Worm (Caenorhabditis elegans) whole organism, L1 larva: ENCODE results near the gene nhr-26.
A peak's percentile ranks its signal among the peaks of the same experiment; 100 is the strongest.

ENCODE experiments used
- C04F5.9 ChIP-seq: sonication (generic microtip); optimal IDR thresholded peaks from 2 replicates; lab custom pipeline; 2016; ENCODE audit warnings: missing genetic modification characterization, missing compliant biosample characterization
- Y116A8C.19 ChIP-seq: sonication (generic microtip); optimal IDR thresholded peaks from 2 replicates; lab custom pipeline; 2016; ENCODE audit warnings: missing compliant biosample characterization, missing genetic modification characterization, borderline replicate concordance
- alr-1 ChIP-seq: fragments of 200-800 bp; sonication (Bioruptor generic); optimal IDR thresholded peaks from 2 replicates; lab custom pipeline; 2018; ENCODE audit warnings: borderline replicate concordance, mild to moderate bottlenecking, missing genetic modification characterization, missing compliant biosample characterization
- aly-2 ChIP-seq: fragments of 150-350 bp; optimal IDR thresholded peaks from 2 replicates; lab custom pipeline; 2014; ENCODE audit warnings: missing biosample characterization, missing genetic modification characterization
- ama-1 ChIP-seq: fragments of 150-350 bp; optimal IDR thresholded peaks from 2 replicates; lab custom pipeline; 2014
- ceh-63 ChIP-seq: fragments of 200-800 bp; sonication (Bioruptor generic); optimal IDR thresholded peaks from 2 replicates; lab custom pipeline; 2018; ENCODE audit warnings: mild to moderate bottlenecking, missing genetic modification characterization, missing compliant biosample characterization
- ceh-88 ChIP-seq: fragments of 200-800 bp; sonication (Bioruptor generic); IDR thresholded peaks from 2 replicates; pipeline ENCODE4 v1.3.6; 2022; ENCODE audit warnings: missing genetic modification characterization, missing compliant biosample characterization
- ces-1 ChIP-seq: fragments of 150-350 bp; optimal IDR thresholded peaks from 2 replicates; lab custom pipeline; 2014; ENCODE audit warnings: missing biosample characterization, missing genetic modification reagents, missing genetic modification characterization
- dpl-1 ChIP-seq, 3 experiments: fragments of 150-350 bp in 2 of 3; sonication (generic microtip) in 1 of 3; optimal IDR thresholded peaks; 2 replicates each; lab custom pipeline; 2014 to 2017; ENCODE audit warnings: missing biosample characterization in 3 of 3, missing genetic modification characterization in 3 of 3, missing genetic modification reagents in 3 of 3
- dsc-1 ChIP-seq: sonication (generic microtip); optimal IDR thresholded peaks from 2 replicates; lab custom pipeline; 2016; ENCODE audit warnings: mild to moderate bottlenecking, missing genetic modification characterization, missing compliant biosample characterization
- efl-1 ChIP-seq, 4 experiments: fragments of 150-350 bp; optimal IDR thresholded peaks in 3 of 4; peaks in 1 of 4; 1 replicate in 1 of 4; 2 replicates in 3 of 4; lab custom pipeline; 2014; ENCODE audit warnings: missing biosample characterization in 2 of 4, missing genetic modification characterization in 2 of 4, missing genetic modification reagents in 2 of 4
- egl-27 ChIP-seq, 2 experiments: fragments of 150-350 bp in 1 of 2; sonication (generic microtip); optimal IDR thresholded peaks; 3 replicates each; lab custom pipeline; 2017 to 2018; ENCODE audit warnings: missing biosample characterization in 2 of 2, missing genetic modification characterization in 2 of 2, missing genetic modification reagents in 2 of 2
- ets-5 ChIP-seq: fragments of 200-800 bp; sonication (Bioruptor generic); IDR thresholded peaks from 2 replicates; pipeline ENCODE4 v1.3.6; 2022; ENCODE audit warnings: missing genetic modification characterization, missing compliant biosample characterization
- fkh-4 ChIP-seq: sonication (generic microtip); optimal IDR thresholded peaks from 2 replicates; lab custom pipeline; 2016; ENCODE audit warnings: missing compliant biosample characterization, missing genetic modification characterization, borderline replicate concordance
- fkh-8 ChIP-seq: sonication (generic microtip); optimal IDR thresholded peaks from 2 replicates; lab custom pipeline; 2016; ENCODE audit warnings: mild to moderate bottlenecking, missing genetic modification characterization, missing compliant biosample characterization
- fos-1 ChIP-seq: fragments of 150-350 bp; optimal IDR thresholded peaks from 2 replicates; lab custom pipeline; 2014; ENCODE audit warnings: missing biosample characterization, missing genetic modification characterization
- hlh-17 ChIP-seq: fragments of 200-800 bp; sonication (Bioruptor generic); optimal IDR thresholded peaks from 2 replicates; lab custom pipeline; 2018; ENCODE audit warnings: missing genetic modification characterization, mild to moderate bottlenecking, missing compliant biosample characterization, moderate library complexity, borderline replicate concordance
- hlh-4 ChIP-seq: sonication (generic microtip); optimal IDR thresholded peaks from 2 replicates; lab custom pipeline; 2016; ENCODE audit warnings: mild to moderate bottlenecking, missing genetic modification characterization, missing compliant biosample characterization
- jun-1 ChIP-seq: fragments of 150-350 bp; optimal IDR thresholded peaks from 2 replicates; lab custom pipeline; 2014; ENCODE audit warnings: missing biosample characterization, missing genetic modification reagents, missing genetic modification characterization
- lin-14 ChIP-seq: fragments of 200-800 bp; sonication (Bioruptor generic); optimal IDR thresholded peaks from 2 replicates; lab custom pipeline; 2018; ENCODE audit warnings: mild to moderate bottlenecking, missing genetic modification characterization, moderate library complexity, missing compliant biosample characterization
- lin-35 ChIP-seq, 2 experiments: fragments of 150-350 bp; optimal IDR thresholded peaks; 2 replicates each; lab custom pipeline; 2014; ENCODE audit warnings: missing biosample characterization in 2 of 2, missing genetic modification characterization in 2 of 2, missing genetic modification reagents in 2 of 2
- lir-3 ChIP-seq: sonication (generic microtip); optimal IDR thresholded peaks from 2 replicates; lab custom pipeline; 2016; ENCODE audit warnings: mild to moderate bottlenecking, missing genetic modification characterization, moderate library complexity, missing compliant biosample characterization; ENCODE audit not compliant: poor library complexity
- lsy-2 ChIP-seq, 2 experiments: fragments of 150-350 bp; optimal IDR thresholded peaks; 2 replicates each; lab custom pipeline; 2014; ENCODE audit warnings: missing biosample characterization in 2 of 2, missing genetic modification characterization in 2 of 2
- mef-2 ChIP-seq: fragments of 150-350 bp; optimal IDR thresholded peaks from 2 replicates; lab custom pipeline; 2014; ENCODE audit warnings: missing biosample characterization, missing genetic modification characterization
- nhr-12 ChIP-seq: sonication (generic microtip); optimal IDR thresholded peaks from 2 replicates; lab custom pipeline; 2017; ENCODE audit warnings: missing biosample characterization, missing genetic modification characterization
- nhr-47 ChIP-seq: sonication (generic microtip); optimal IDR thresholded peaks from 2 replicates; lab custom pipeline; 2016; ENCODE audit warnings: mild to moderate bottlenecking, missing genetic modification characterization, moderate library complexity, missing compliant biosample characterization
- nhr-71 ChIP-seq: sonication (generic microtip); optimal IDR thresholded peaks from 2 replicates; lab custom pipeline; 2016; ENCODE audit warnings: mild to moderate bottlenecking, missing genetic modification characterization, moderate library complexity, missing compliant biosample characterization
- nhr-76 ChIP-seq: sonication (generic microtip); optimal IDR thresholded peaks from 2 replicates; lab custom pipeline; 2017; ENCODE audit warnings: missing biosample characterization, missing genetic modification characterization
- nhr-77 ChIP-seq: fragments of 150-350 bp; optimal IDR thresholded peaks from 2 replicates; lab custom pipeline; 2014; ENCODE audit warnings: missing biosample characterization, missing genetic modification characterization
- nhr-85 ChIP-seq: sonication (generic microtip); peaks from one replicate; lab custom pipeline; 2016; ENCODE audit warnings: missing genetic modification characterization, inconsistent platforms, missing compliant biosample characterization
- nhr-90 ChIP-seq: sonication (generic microtip); optimal IDR thresholded peaks from 2 replicates; lab custom pipeline; 2016; ENCODE audit warnings: mild to moderate bottlenecking, missing genetic modification characterization, missing compliant biosample characterization; ENCODE audit not compliant: poor library complexity
- skn-1 ChIP-seq: fragments of 150-350 bp; optimal IDR thresholded peaks from 2 replicates; lab custom pipeline; 2014; ENCODE audit warnings: missing biosample characterization, missing genetic modification characterization
- snu-23 ChIP-seq: sonication (generic microtip); optimal IDR thresholded peaks from 2 replicates; lab custom pipeline; 2016; ENCODE audit warnings: missing genetic modification characterization, missing compliant biosample characterization
- sox-4 ChIP-seq: sonication (generic microtip); optimal IDR thresholded peaks from 2 replicates; lab custom pipeline; 2016; ENCODE audit warnings: missing genetic modification characterization, missing compliant biosample characterization
- sptf-1 ChIP-seq: fragments of 150-350 bp; optimal IDR thresholded peaks from 2 replicates; lab custom pipeline; 2014; ENCODE audit warnings: missing biosample characterization, missing genetic modification characterization
- swsn-7 ChIP-seq: sonication (generic microtip); optimal IDR thresholded peaks from 2 replicates; lab custom pipeline; 2016; ENCODE audit warnings: missing genetic modification characterization, missing compliant biosample characterization
- tbx-2 ChIP-seq: sonication (generic microtip); optimal IDR thresholded peaks from 2 replicates; lab custom pipeline; 2016; ENCODE audit warnings: missing genetic modification characterization, missing compliant biosample characterization
- tlp-1 ChIP-seq: fragments of 150-350 bp; optimal IDR thresholded peaks from 2 replicates; lab custom pipeline; 2014; ENCODE audit warnings: missing biosample characterization, missing genetic modification characterization
- unc-130 ChIP-seq: fragments of 150-350 bp; optimal IDR thresholded peaks from 2 replicates; lab custom pipeline; 2017; ENCODE audit warnings: missing biosample characterization, missing genetic modification characterization, inconsistent platforms
- unc-30 ChIP-seq: sonication (generic microtip); optimal IDR thresholded peaks from 2 replicates; lab custom pipeline; 2017; ENCODE audit warnings: missing biosample characterization, missing genetic modification characterization
- zag-1 ChIP-seq: fragments of 150-350 bp; optimal IDR thresholded peaks from 2 replicates; lab custom pipeline; 2014; ENCODE audit warnings: missing biosample characterization, missing genetic modification characterization

The nhr-26 gene

DNA sequence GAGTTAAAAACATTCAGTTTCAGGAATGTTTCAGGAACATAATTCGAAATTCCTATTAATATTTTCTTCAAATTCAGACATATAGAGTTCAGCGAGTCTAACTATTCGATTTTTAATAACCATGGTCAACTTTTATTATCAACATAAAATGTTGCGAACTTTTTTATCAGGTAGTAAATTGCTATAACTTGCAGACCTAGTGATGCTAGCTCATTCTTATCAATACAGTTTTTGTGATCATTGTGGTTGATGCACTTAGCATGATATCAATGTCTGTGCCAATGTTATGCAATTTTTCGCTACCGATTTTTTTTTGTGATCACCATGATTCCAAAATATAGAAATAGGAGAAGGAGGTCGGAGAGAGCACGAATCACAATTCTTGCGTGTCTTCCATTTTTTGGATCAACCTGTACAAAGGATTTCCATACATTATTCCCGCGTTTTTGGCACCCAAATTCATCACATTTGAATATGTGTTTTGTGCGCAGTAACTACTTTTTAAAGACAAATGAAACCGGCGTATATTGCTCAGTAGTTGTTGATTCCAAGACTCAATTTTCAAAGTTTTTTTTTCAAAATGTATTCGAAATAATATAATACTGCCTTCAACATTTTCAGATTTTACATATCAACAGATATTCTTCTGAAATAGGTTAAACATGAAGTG is 31.1 kb upstream of the nhr-26 start, which contains the start of gene pgp-12:
Gene pgp-12, plus strand, starts transcription at position 620 of the 670 bp plus-strand sequence.
- TF ChIP-seq ets-5 (no peak), lir-3 (tag; lab: Kevin White, UChicago) (no peak), sptf-1 (no peak), efl-1 (optimal IDR thresholded peaks at IDR 0.05; lab: Kevin White, UChicago) (no peak), efl-1 (GFP tag; optimal IDR thresholded peaks at IDR 0.05 in 1 of 2; lab: Kevin White, UChicago) (peak in 1 of 2 experiments; percentile 77)

DNA sequence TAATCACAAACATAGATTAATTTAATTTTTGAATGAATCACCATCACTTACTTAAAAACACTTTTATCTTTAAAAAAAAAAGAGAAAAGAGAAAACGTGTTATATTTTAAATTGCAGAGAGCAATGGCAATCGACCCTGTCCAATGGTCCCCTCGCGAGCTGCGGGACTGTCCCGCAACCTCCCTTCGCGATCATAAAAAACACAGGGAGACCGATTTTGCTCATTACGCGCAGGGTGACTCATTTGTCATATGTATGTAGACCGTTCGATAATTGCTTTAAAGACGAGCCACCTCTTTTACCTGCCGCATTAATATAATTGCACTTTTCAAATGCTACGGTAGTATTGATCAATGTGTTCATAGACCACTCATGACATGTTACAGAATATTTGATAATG is 29.8 kb upstream of the nhr-26 start:
- TF ChIP-seq nhr-85 (tag; lab: Kevin White, UChicago) (peak; percentile 19), ets-5 (no peak), hlh-17 (GFP tag; lab: Kevin White, UChicago) (no peak), jun-1 (tag; lab: Kevin White, UChicago) (no peak), fkh-8 (no peak)

DNA sequence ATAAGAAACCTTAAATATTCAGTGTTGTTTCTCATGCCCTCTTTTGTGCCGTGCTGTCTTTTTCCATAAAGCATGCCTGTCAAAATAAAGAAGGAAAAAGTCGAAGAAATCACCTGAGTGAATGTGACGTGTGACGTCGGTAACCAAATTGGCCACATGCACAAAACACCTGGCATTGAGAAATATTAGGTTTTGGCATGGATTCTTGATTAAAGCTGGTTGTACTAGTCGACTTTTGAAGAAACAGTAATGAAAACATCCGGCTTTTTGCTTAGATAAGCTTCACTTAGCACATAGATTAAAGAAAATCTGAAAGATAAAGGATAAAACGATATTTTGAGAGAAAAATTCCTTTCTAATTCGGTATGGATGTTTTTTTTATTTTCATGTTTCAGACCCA is 25.9 kb upstream of the nhr-26 start:
- TF ChIP-seq tbx-2 (tag; lab: Kevin White, UChicago) (no peak), dsc-1 (tag; lab: Kevin White, UChicago) (peak; percentile 21), aly-2 (tag; lab: Kevin White, UChicago) (no peak), fkh-8 (peak; percentile 54), nhr-71 (tag; lab: Kevin White, UChicago) (peak; percentile 26), hlh-4 (tag; lab: Kevin White, UChicago) (peak; percentile 26), snu-23 (no peak)

DNA sequence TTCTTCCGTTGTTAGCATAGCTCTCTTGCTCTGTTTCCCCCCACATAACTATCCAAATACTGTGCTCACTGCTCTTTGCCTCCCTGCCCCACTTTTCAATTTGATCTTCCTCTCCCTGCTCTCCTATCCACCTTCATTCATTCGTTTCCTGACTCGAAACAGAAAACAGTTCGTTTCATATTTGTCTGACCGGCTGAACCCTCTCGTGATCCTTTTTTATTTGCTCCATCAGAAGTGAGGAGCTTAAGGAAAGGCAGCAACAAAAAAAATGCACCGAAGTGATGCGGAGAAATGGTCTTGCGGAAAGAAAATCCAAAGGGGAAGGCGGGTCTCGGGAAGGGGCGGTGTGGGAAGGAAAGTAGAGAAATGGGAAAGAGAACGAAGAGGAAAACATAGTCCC is 21.2 kb upstream of the nhr-26 start:
- no peak for TF ChIP-seq hlh-17 (GFP tag; lab: Kevin White, UChicago)
- TF ChIP-seq alr-1 (tag; lab: Kevin White, UChicago), result no peak
- no peak for TF ChIP-seq ama-1 (lab: Kevin White, UChicago)
- no peak for TF ChIP-seq nhr-12 (tag; lab: Kevin White, UChicago)
- no peak for TF ChIP-seq egl-27 (tag; optimal IDR thresholded peaks at IDR 0.05; lab: Kevin White, UChicago)
- no peak for TF ChIP-seq Y116A8C.19 (tag; lab: Kevin White, UChicago)
- TF ChIP-seq tlp-1 (tag; lab: Kevin White, UChicago), result no peak
- no peak for TF ChIP-seq skn-1
- no peak for TF ChIP-seq snu-23
- peak; percentile 13 for TF ChIP-seq tbx-2 (tag; lab: Kevin White, UChicago)
- TF ChIP-seq hlh-4 (tag; lab: Kevin White, UChicago), result no peak
- no peak for TF ChIP-seq sox-4
- TF ChIP-seq ces-1, result no peak
- no peak for TF ChIP-seq nhr-90 (tag; lab: Kevin White, UChicago)
- TF ChIP-seq dsc-1 (tag; lab: Kevin White, UChicago), result no peak
- TF ChIP-seq nhr-77, result no peak
- peak; percentile 26 for TF ChIP-seq lin-14 (GFP tag; lab: Kevin White, UChicago)

DNA sequence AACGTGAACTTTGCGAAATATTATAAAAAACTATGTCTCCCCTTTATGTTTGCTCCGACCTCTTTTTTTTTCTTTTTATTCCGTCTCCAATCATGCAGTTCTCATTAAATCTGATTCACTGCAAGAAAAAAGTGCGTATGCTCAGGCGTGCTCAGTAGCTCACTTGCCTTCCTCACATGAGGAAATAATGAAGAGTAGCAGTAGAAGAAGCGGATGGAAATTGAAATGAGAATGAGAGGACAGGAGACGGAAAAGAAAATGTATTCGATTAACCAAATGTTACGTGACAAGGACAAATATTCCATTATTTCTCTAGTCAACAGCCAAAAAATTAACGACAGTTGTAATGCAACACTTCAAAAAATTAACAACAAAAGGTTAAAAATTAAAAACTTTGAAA is 12.7 kb upstream of the nhr-26 start:
- TF ChIP-seq fkh-4 (tag; lab: Kevin White, UChicago) (peak; percentile 46), unc-30 (tag; lab: Kevin White, UChicago) (no peak), lin-14 (GFP tag; lab: Kevin White, UChicago) (peak; percentile 76), nhr-47 (tag; lab: Kevin White, UChicago) (peak; percentile 40), zag-1 (tag; lab: Kevin White, UChicago) (no peak), nhr-71 (tag; lab: Kevin White, UChicago) (peak; percentile 29), mef-2 (tag; lab: Kevin White, UChicago) (no peak), fos-1 (peak; percentile 8), ceh-63 (GFP tag; lab: Kevin White, UChicago) (no peak), lsy-2 (tag; optimal IDR thresholded peaks at IDR 0.05; lab: Kevin White, UChicago) (peak in 1 of 2 experiments; percentile 14), sptf-1 (no peak), nhr-76 (tag; lab: Kevin White, UChicago) (no peak), lin-35 (GFP tag; optimal IDR thresholded peaks at IDR 0.05; lab: Kevin White, UChicago) (no peak), snu-23 (peak; percentile 15), dsc-1 (tag; lab: Kevin White, UChicago) (peak; percentile 94), dpl-1 (GFP tag; optimal IDR thresholded peaks at IDR 0.05; lab: Kevin White, UChicago) (no peak), ceh-88 (GFP tag; lab: Robert Waterston, UW) (no peak), skn-1 (no peak), C04F5.9 (tag; lab: Kevin White, UChicago) (no peak), swsn-7 (tag; lab: Kevin White, UChicago) (no peak), alr-1 (tag; lab: Kevin White, UChicago) (no peak), nhr-90 (tag; lab: Kevin White, UChicago) (no peak), unc-130 (tag; lab: Kevin White, UChicago) (no peak)
